Worm (Caenorhabditis elegans): ENCODE results near the gene ceh-92.

- TF ChIP-seq tab-1 (GFP tag; IDR thresholded peaks at IDR 0.05) (no peak), cog-1 (tag; optimal IDR thresholded peaks at IDR 0.05) (no peak), klf-2 (GFP tag; conservative IDR thresholded peaks at IDR 0.05) (no peak), flt-1 (GFP tag; IDR thresholded peaks at IDR 0.05) (no peak), T22C8.4 (GFP tag; IDR thresholded peaks at IDR 0.05) (peak; percentile 61; the same call in 1 of the 2 replicates), med-1 (GFP tag; optimal IDR thresholded peaks at IDR 0.05; ENCODE audit: insufficient read depth) (no peak), ref-1 (GFP tag; conservative IDR thresholded peaks at IDR 0.05) (no peak)
Measured at ce11 chrIII:11535453-11535852, 45.9 kb upstream of the ceh-92 start.
